Worm (Caenorhabditis elegans) whole organism, midembryonic: ENCODE results near the gene ZK930.6.

Experiments
- T22C8.4 ChIP-seq: fragments of 200-800 bp; sonication (Bioruptor generic); IDR thresholded peaks from 2 replicates; pipeline ENCODE4 v1.3.6; 2022; ENCODE audit warnings: missing genetic modification characterization, missing compliant biosample characterization
- cog-1 ChIP-seq: sonication (generic microtip); optimal IDR thresholded peaks from 2 replicates; lab custom pipeline; 2016; ENCODE audit warnings: missing genetic modification characterization, missing compliant biosample characterization
- flt-1 ChIP-seq: fragments of 200-800 bp; sonication (Bioruptor generic); IDR thresholded peaks from 2 replicates; pipeline ENCODE4 v1.3.6; 2022; ENCODE audit warnings: missing genetic modification characterization, missing compliant biosample characterization
- klf-2 ChIP-seq: fragments of 200-800 bp; sonication (Bioruptor generic); conservative IDR thresholded peaks from 2 replicates; pipeline ENCODE4 v1.3.6; 2022; ENCODE audit warnings: missing genetic modification reagents, missing genetic modification characterization, missing compliant biosample characterization
- med-1 ChIP-seq: sonication (generic microtip); optimal IDR thresholded peaks from 2 replicates; lab custom pipeline; 2017; ENCODE audit warnings: missing genetic modification characterization, mild to moderate bottlenecking, missing compliant biosample characterization, antibody characterized with exemption, missing genetic modification reagents; ENCODE audit not compliant: insufficient read depth
- ref-1 ChIP-seq: fragments of 200-800 bp; sonication (Bioruptor generic); conservative IDR thresholded peaks from 2 replicates; pipeline ENCODE4 v1.3.6; 2022; ENCODE audit warnings: missing genetic modification reagents, missing genetic modification characterization, missing compliant biosample characterization
- tab-1 ChIP-seq: fragments of 200-800 bp; sonication (Bioruptor generic); IDR thresholded peaks from 2 replicates; pipeline ENCODE4 v1.3.6; 2022; ENCODE audit warnings: missing genetic modification characterization, missing compliant biosample characterization
- ztf-23 ChIP-seq: fragments of 200-800 bp; sonication (Bioruptor generic); IDR thresholded peaks from 2 replicates; pipeline ENCODE4 v1.3.6; 2022; ENCODE audit warnings: missing genetic modification reagents, missing genetic modification characterization, missing compliant biosample characterization
- ztf-29 ChIP-seq: fragments of 200-800 bp; sonication (Bioruptor generic); IDR thresholded peaks from 2 replicates; pipeline ENCODE4 v1.3.6; 2022; ENCODE audit warnings: missing genetic modification reagents, missing genetic modification characterization, missing compliant biosample characterization

ZK930.6 gene

ce11 chrII:11883648-11884047 is at the start of gene ZK930.6:
TSS of gene ZK930.6 (plus strand) at chrII:11883948.
- TF ChIP-seq med-1 (GFP tag; lab: Kevin White, UChicago): no peak
- no peak for TF ChIP-seq T22C8.4
- TF ChIP-seq ztf-23 (GFP tag; lab: Robert Waterston, UW): no peak
- TF ChIP-seq tab-1 (GFP tag; lab: Robert Waterston, UW): no peak
- TF ChIP-seq ztf-29 (GFP tag; lab: Robert Waterston, UW): no peak
- no peak for TF ChIP-seq flt-1 (GFP tag; lab: Robert Waterston, UW)
- TF ChIP-seq cog-1 (tag; lab: Kevin White, UChicago): no peak
- no peak for TF ChIP-seq ref-1 (GFP tag; lab: Robert Waterston, UW)
- TF ChIP-seq klf-2 (GFP tag; lab: Robert Waterston, UW): no peak

- TF ChIP-seq ztf-29 (GFP tag; lab: Robert Waterston, UW): no peak
- no peak for TF ChIP-seq ztf-23 (GFP tag; lab: Robert Waterston, UW)
- no peak for TF ChIP-seq tab-1 (GFP tag; lab: Robert Waterston, UW)
- no peak for TF ChIP-seq ref-1 (GFP tag; lab: Robert Waterston, UW)
- TF ChIP-seq flt-1 (GFP tag; lab: Robert Waterston, UW): no peak
- TF ChIP-seq med-1 (GFP tag; lab: Kevin White, UChicago): no peak
- no peak for TF ChIP-seq T22C8.4
- TF ChIP-seq klf-2 (GFP tag; lab: Robert Waterston, UW): no peak
- TF ChIP-seq cog-1 (tag; lab: Kevin White, UChicago): no peak
Measured at ce11 chrII:11835208-11835607, 48.5 kb upstream of the ZK930.6 start, which contains the start of gene T27D12.6. TSS of gene T27D12.6 (plus strand) at chrII:11835508.

DNA sequence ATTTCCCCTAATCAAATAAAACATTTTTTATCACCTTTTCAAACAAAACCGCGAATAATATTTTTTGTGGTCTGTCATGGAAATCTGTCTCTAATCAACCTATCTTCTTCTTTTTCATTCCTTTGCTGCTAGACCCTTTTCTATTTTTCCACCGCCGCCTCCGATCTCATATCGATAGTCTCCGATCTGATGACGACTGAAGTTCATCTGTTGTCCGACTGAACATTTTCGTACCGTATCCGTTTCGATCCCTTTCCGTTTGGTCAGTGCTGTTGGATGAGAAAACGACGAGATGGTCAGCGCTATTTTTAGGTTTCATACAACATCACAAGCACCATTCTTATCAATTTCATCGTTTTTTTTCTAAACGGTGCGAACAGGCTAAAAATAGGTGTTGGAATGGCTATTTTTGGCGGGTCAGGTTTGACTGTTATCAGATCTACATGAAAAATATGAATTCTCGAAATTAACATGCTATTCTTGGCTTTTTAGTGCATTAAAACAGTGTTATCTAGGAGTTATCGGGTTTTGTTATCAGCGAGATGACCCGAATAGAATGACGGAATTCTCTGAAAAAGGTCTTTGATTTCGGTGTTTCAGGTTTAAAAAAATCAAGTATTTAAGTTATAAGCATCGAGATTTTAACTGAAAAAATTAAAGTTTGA is 47.1 kb upstream of the ZK930.6 start:
- TF ChIP-seq cog-1 (tag; lab: Kevin White, UChicago): no peak
- no peak for TF ChIP-seq med-1 (GFP tag; lab: Kevin White, UChicago)
- TF ChIP-seq ztf-23 (GFP tag; lab: Robert Waterston, UW): no peak
- no peak for TF ChIP-seq ref-1 (GFP tag; lab: Robert Waterston, UW)
- TF ChIP-seq tab-1 (GFP tag; lab: Robert Waterston, UW): no peak

- no peak for TF ChIP-seq T22C8.4
- no peak for TF ChIP-seq klf-2 (GFP tag; lab: Robert Waterston, UW)
- no peak for TF ChIP-seq tab-1 (GFP tag; lab: Robert Waterston, UW)
- no peak for TF ChIP-seq ztf-23 (GFP tag; lab: Robert Waterston, UW)
- no peak for TF ChIP-seq flt-1 (GFP tag; lab: Robert Waterston, UW)
- TF ChIP-seq ref-1 (GFP tag; lab: Robert Waterston, UW): no peak
- no peak for TF ChIP-seq cog-1 (tag; lab: Kevin White, UChicago)
- no peak for TF ChIP-seq ztf-29 (GFP tag; lab: Robert Waterston, UW)
- TF ChIP-seq med-1 (GFP tag; lab: Kevin White, UChicago): no peak
Measured at ce11 chrII:11838353-11838752, 45.4 kb upstream of the ZK930.6 start.

DNA sequence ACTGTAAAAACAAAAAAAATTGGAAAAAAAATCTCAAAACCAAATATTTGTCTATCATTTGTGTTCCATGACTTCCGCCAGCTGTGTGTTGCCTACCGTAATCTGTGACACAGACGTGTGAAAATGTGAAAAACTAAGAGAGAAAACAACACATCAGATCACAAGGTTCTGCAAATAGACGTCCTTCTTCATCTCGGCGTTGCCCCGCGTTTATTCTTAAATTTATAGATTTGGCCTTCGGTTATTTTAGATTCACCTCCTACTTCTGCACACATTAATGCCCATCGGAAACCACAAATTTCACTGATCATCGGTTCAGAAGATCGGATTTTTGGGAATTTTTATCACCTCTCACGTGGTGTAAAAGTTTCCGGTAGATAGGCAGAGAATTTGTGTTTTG is 44.6 kb upstream of the ZK930.6 start:
- no peak for TF ChIP-seq T22C8.4
- TF ChIP-seq klf-2 (GFP tag; lab: Robert Waterston, UW): no peak
- TF ChIP-seq med-1 (GFP tag; lab: Kevin White, UChicago): no peak
- TF ChIP-seq ztf-23 (GFP tag; lab: Robert Waterston, UW): no peak
- TF ChIP-seq flt-1 (GFP tag; lab: Robert Waterston, UW): no peak
- TF ChIP-seq cog-1 (tag; lab: Kevin White, UChicago): no peak
- no peak for TF ChIP-seq ztf-29 (GFP tag; lab: Robert Waterston, UW)
- no peak for TF ChIP-seq ref-1 (GFP tag; lab: Robert Waterston, UW)
- no peak for TF ChIP-seq tab-1 (GFP tag; lab: Robert Waterston, UW)

ce11 chrII:11841653-11842052 is 42.1 kb upstream of the ZK930.6 start:
- no peak for TF ChIP-seq T22C8.4
- no peak for TF ChIP-seq ref-1 (GFP tag; lab: Robert Waterston, UW)
- TF ChIP-seq tab-1 (GFP tag; lab: Robert Waterston, UW): no peak
- no peak for TF ChIP-seq cog-1 (tag; lab: Kevin White, UChicago)
- TF ChIP-seq ztf-29 (GFP tag; lab: Robert Waterston, UW): no peak
- TF ChIP-seq med-1 (GFP tag; lab: Kevin White, UChicago): no peak
- no peak for TF ChIP-seq ztf-23 (GFP tag; lab: Robert Waterston, UW)
- TF ChIP-seq flt-1 (GFP tag; lab: Robert Waterston, UW): no peak
- TF ChIP-seq klf-2 (GFP tag; lab: Robert Waterston, UW): no peak

ce11 chrII:11842317-11842716 is 41.4 kb upstream of the ZK930.6 start, which contains the start of gene T27D12.1:
TSS of gene T27D12.1 (plus strand) at chrII:11842617.
- no peak for TF ChIP-seq tab-1 (GFP tag; lab: Robert Waterston, UW)
- no peak for TF ChIP-seq ref-1 (GFP tag; lab: Robert Waterston, UW)
- TF ChIP-seq T22C8.4: no peak
- no peak for TF ChIP-seq flt-1 (GFP tag; lab: Robert Waterston, UW)
- no peak for TF ChIP-seq cog-1 (tag; lab: Kevin White, UChicago)
- TF ChIP-seq ztf-29 (GFP tag; lab: Robert Waterston, UW): no peak
- TF ChIP-seq klf-2 (GFP tag; lab: Robert Waterston, UW): no peak
- TF ChIP-seq ztf-23 (GFP tag; lab: Robert Waterston, UW): no peak
- no peak for TF ChIP-seq med-1 (GFP tag; lab: Kevin White, UChicago)

DNA sequence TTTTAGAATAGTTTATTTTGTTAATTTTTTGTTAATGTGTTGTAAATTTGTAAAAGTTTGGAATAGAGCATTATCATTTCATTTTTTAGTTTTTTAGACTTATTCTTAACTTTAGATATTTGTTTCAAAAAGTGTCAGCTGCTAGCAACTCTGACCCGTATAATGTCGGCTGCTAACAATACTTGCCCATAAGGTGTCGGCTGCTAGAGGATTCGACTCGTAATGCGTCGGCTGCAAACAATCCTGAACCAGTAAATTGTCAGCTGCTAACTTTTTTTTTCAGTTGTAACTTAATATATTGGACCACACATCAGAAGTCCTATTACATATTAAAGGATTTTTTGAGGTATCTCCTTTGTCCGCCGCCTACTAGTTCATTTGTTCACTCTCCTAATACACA is 41.0 kb upstream of the ZK930.6 start:
- TF ChIP-seq cog-1 (tag; lab: Kevin White, UChicago) (no peak), ztf-23 (GFP tag; lab: Robert Waterston, UW) (no peak), klf-2 (GFP tag; lab: Robert Waterston, UW) (no peak), ztf-29 (GFP tag; lab: Robert Waterston, UW) (no peak), ref-1 (GFP tag; lab: Robert Waterston, UW) (no peak), tab-1 (GFP tag; lab: Robert Waterston, UW) (no peak), T22C8.4 (no peak)

- no peak for TF ChIP-seq ztf-23 (GFP tag; lab: Robert Waterston, UW)
- no peak for TF ChIP-seq cog-1 (tag; lab: Kevin White, UChicago)
- no peak for TF ChIP-seq med-1 (GFP tag; lab: Kevin White, UChicago)
- TF ChIP-seq ref-1 (GFP tag; lab: Robert Waterston, UW): no peak
- no peak for TF ChIP-seq tab-1 (GFP tag; lab: Robert Waterston, UW)
- TF ChIP-seq klf-2 (GFP tag; lab: Robert Waterston, UW): no peak
- TF ChIP-seq T22C8.4: no peak
- no peak for TF ChIP-seq flt-1 (GFP tag; lab: Robert Waterston, UW)
- TF ChIP-seq ztf-29 (GFP tag; lab: Robert Waterston, UW): no peak
Measured at ce11 chrII:11843441-11843840, 40.3 kb upstream of the ZK930.6 start.
